Fruit fly (Drosophila melanogaster): Measurements from ENCODE around the gene CG33648.

- TF ChIP-seq CTCF (optimal IDR thresholded peaks at IDR 0.05) (no peak), CG8478 (optimal IDR thresholded peaks at IDR 0.05) (no peak)
Observed at dm6 chr2L:14506011-14506565, 18.0 kb upstream of the CG33648 start.

Data from S2 (cell line).